Fruit fly (Drosophila melanogaster): ENCODE measurements around the gene CG10479.

Gene CG10479

DNA sequence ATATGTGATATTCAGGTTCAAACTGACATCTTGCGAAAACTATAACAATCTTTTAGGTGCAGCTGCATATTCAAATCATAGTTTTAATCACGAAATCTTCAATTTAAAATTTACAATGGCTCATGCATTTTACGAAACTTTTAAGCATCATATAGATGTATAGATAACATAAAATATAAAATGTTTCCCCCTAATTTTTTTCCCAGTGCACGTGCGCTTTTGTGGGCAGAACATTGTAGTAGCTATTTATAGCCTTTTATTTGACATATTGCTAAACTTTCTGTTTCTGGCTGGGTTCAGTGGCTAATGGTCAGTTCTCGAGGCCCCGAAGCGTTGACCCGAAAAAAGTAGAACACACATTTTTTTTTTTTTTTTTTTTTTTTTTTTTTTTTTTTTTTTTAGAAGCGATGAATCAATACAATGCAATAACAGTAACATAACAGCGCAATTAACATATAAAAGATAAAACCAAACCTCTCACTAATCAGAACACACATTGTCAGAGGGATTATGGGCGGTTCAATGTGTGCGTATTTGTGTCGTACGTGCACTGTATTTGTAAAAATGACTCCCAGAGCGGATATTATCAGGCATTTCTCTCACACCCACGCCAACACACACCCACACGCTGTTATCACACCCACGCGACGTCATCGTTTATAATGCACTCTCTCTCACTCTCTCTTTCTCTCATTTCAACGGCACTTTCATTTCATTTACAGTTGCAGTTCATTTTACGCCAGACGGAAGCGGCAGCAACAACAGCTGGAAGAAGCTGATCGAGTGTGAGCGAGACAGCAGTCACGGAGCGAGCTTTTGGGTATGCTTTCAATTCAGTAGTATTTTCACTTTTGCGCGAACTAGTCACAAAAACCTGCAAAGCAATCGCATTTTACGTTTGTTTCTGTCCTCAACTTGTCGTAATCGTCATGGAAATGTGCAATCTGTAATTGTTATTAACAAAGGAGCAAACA is 49.5 kb downstream of the CG10479 start (continued):
- TF ChIP-seq fkh (GFP tag; optimal IDR thresholded peaks at IDR 0.05) (no peak), CG10631 (GFP tag; optimal IDR thresholded peaks at IDR 0.05) (peak; percentile 6), fd85E (GFP tag; optimal IDR thresholded peaks at IDR 0.05) (no peak), CG6276 (GFP tag; optimal IDR thresholded peaks at IDR 0.05) (peak; percentile 14), lz (GFP tag; optimal IDR thresholded peaks at IDR 0.05) (peak; percentile 27), OdsH (GFP tag; optimal IDR thresholded peaks at IDR 0.05) (peak; percentile 33), net (GFP tag; optimal IDR thresholded peaks at IDR 0.05) (peak; percentile 11), CG6854 (GFP tag; optimal IDR thresholded peaks at IDR 0.05) (peak; percentile 57), CG31627 (GFP tag; optimal IDR thresholded peaks at IDR 0.05) (peak; percentile 23), Sox15 (GFP tag; optimal IDR thresholded peaks at IDR 0.05) (no peak), Lpt (GFP tag; optimal IDR thresholded peaks at IDR 0.05) (no peak)

DNA sequence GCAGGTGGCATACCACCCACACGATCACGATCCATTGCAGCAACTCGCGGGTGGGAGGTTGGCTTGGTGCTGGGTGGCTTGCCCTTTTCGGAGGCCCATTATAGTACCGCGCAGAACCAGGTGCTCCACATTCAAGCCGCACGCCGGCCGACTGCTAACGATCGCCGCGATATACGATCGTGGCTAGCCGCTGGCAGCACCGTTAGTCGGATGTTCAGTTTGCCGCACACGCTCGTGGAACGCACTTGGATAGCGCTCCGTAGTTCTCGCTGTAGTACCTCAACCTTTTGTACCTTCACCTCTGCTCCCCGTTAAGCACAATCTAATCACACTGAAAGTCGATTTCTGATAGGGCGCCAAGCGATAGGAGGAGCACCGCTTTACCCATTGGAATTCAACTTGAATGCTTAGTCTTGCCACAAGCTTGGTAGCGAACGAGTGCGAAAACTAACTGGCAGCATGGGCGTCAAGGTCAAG is 52.1 kb downstream of the CG10479 start, which contains the start of gene CG33523:
Gene CG33523, plus strand, starts transcription at position 217 of the 477 bp plus-strand sequence.
- no peak for TF ChIP-seq ss (GFP tag; optimal IDR thresholded peaks at IDR 0.05)
- no peak for TF ChIP-seq Sox14 (GFP tag; optimal IDR thresholded peaks at IDR 0.05)
- no peak for TF ChIP-seq CG6792 (GFP tag; optimal IDR thresholded peaks at IDR 0.05)
- no peak for TF ChIP-seq achi (GFP tag; optimal IDR thresholded peaks at IDR 0.05)
- TF ChIP-seq CG6854 (GFP tag; optimal IDR thresholded peaks at IDR 0.05): no peak
- TF ChIP-seq Sox102F (GFP tag; optimal IDR thresholded peaks at IDR 0.05): no peak
- TF ChIP-seq Eip75B (GFP tag; optimal IDR thresholded peaks at IDR 0.05): no peak

DNA sequence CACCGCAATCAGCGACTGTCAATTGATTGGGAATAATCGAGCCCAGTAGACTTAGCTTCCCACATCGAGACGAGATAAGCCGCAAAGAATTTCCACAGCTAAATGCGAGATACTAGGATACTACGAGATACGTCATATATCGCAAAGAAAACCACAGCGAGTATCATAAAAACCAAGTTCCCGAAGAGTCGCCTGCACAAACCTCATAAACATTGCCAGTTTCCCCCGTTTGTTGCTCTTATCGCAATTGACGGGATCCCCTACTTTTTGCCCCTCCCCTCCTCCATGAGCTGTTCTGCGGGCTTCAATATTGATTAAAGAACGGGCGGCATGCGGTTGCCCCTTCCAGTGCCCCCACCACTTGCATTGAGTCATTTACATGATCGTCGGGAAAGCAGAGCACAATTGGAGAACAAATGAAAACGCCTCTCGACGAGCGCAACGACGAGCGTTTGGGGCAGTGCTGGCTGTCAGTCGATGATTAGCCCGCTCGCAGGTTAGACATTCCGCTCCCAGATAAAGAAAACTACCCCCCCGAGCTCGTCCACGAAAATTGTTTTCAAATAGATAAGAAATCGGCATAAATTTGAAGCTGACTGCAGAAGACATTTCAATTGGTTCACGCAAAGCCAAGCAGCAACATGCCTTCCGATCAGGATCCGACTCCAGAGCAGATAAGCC is 53.7 kb downstream of the CG10479 start, which contains the start of gene CG32407:
Gene CG32407, plus strand, starts transcription at position 51 of the 681 bp plus-strand sequence.
- TF ChIP-seq dac (GFP tag; optimal IDR thresholded peaks at IDR 0.05) (no peak), CG31627 (GFP tag; optimal IDR thresholded peaks at IDR 0.05) (no peak), CG32006 (GFP tag; optimal IDR thresholded peaks at IDR 0.05) (peak; percentile 14), CG11294 (GFP tag; IDR thresholded peaks at IDR 0.05) (no peak), spab (GFP tag; optimal IDR thresholded peaks at IDR 0.05) (no peak), svp (GFP tag) (peak; percentile 94), topi (GFP tag; optimal IDR thresholded peaks at IDR 0.05) (no peak), CG8119 (GFP tag; IDR thresholded peaks at IDR 0.05) (no peak), Blimp-1 (GFP tag; optimal IDR thresholded peaks at IDR 0.05) (no peak), fkh (GFP tag; optimal IDR thresholded peaks at IDR 0.05) (peak; percentile 72), Lpt (GFP tag; optimal IDR thresholded peaks at IDR 0.05) (no peak), CG8319 (GFP tag; optimal IDR thresholded peaks at IDR 0.05) (no peak), fd85E (GFP tag; optimal IDR thresholded peaks at IDR 0.05) (no peak), Smox (GFP tag; optimal IDR thresholded peaks at IDR 0.05) (no peak), CG6854 (GFP tag; optimal IDR thresholded peaks at IDR 0.05) (no peak), CG4318 (GFP tag; optimal IDR thresholded peaks at IDR 0.05) (no peak), pdm3 (GFP tag; optimal IDR thresholded peaks at IDR 0.05) (no peak), lz (GFP tag; optimal IDR thresholded peaks at IDR 0.05) (no peak), OdsH (GFP tag; optimal IDR thresholded peaks at IDR 0.05) (no peak), esn (GFP tag; optimal IDR thresholded peaks at IDR 0.05) (no peak), Eip78C (GFP tag) (peak; percentile 61), Sox14 (GFP tag; optimal IDR thresholded peaks at IDR 0.05) (peak; percentile 35), achi (GFP tag; optimal IDR thresholded peaks at IDR 0.05) (no peak), salr (GFP tag; optimal IDR thresholded peaks at IDR 0.05) (no peak), acj6 (GFP tag; optimal IDR thresholded peaks at IDR 0.05) (no peak), CG10631 (GFP tag; optimal IDR thresholded peaks at IDR 0.05) (no peak), CG8632 (GFP tag; optimal IDR thresholded peaks at IDR 0.05) (no peak), Sox102F (GFP tag; optimal IDR thresholded peaks at IDR 0.05) (no peak), ss (GFP tag; optimal IDR thresholded peaks at IDR 0.05) (peak in 1 of 2 experiments; percentile 3), CG3032 (tag; optimal IDR thresholded peaks at IDR 0.05) (no peak), eg (GFP tag; IDR thresholded peaks at IDR 0.05) (0 out of 3 replicates have a peak, but pooled peaks have one; percentile 8), net (GFP tag; optimal IDR thresholded peaks at IDR 0.05) (no peak), CG15336 (GFP tag; IDR thresholded peaks at IDR 0.05) (0 out of 2 replicates have a peak, but pooled peaks have one; percentile 14), Met (GFP tag; optimal IDR thresholded peaks at IDR 0.05) (peak; percentile 6), CG1621 (tag; optimal IDR thresholded peaks at IDR 0.05) (no peak), CG6276 (GFP tag; optimal IDR thresholded peaks at IDR 0.05) (no peak), Hr39 (GFP tag; optimal IDR thresholded peaks at IDR 0.05) (no peak), CG10669 (GFP tag; optimal IDR thresholded peaks at IDR 0.05) (no peak), Gug (GFP tag; IDR thresholded peaks at IDR 0.05) (no peak)
